Fruit fly (Drosophila melanogaster): ENCODE results near the gene PolD1.

PolD1 gene

dm6 chr3L:16014515-16014914, 26.9 kb upstream of the PolD1 start:
- TF ChIP-seq ey (GFP tag; optimal IDR thresholded peaks at IDR 0.05) (no peak), tai (GFP tag; optimal IDR thresholded peaks at IDR 0.05) (no peak), Hnf4 (GFP tag; optimal IDR thresholded peaks at IDR 0.05) (no peak), Dif (GFP tag; optimal IDR thresholded peaks at IDR 0.05; ENCODE audit: partially characterized antibody) (no peak), CG32264 (GFP tag; optimal IDR thresholded peaks at IDR 0.05) (no peak), h (GFP tag; optimal IDR thresholded peaks at IDR 0.05) (no peak)

DNA sequence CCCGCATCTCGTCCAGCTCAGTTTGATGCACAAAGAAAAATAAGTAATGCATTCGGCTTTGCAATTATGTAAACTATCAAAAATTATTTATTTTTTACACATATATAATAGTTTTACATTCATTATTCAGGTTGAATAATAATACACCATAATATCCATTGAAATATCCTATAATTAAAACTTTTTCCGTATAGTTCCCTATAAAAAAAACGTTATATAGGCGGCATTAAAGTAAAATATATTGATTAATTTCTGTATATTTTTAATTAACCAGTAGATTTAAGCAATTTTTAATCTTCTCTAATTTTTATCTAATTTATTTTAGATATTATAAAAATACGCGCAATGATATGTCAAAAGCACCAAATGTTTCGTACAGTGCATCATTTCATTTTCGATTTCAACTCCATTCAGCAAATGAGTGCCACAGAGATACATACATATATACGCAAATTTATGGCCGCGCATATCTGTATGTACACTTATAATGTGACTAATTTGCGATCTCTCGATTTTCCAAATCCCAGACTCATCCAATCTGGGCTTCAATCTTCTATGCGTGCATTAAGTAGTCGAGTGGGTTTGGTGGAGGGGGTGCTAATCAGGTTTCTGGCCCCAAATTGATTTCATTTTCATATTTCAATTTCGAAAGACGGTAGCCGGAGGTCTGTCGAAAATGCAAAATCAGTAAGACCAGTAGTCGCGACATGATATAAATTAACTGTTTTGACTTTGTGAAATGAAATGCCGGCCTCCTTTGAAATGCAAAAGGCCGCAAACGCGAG, 25.8 kb upstream of the PolD1 start:
- TF ChIP-seq HLH106 (tag; optimal IDR thresholded peaks at IDR 0.05) = peak; percentile 18
- peak; percentile 16 for TF ChIP-seq Dfd (GFP tag; optimal IDR thresholded peaks at IDR 0.05)
- TF ChIP-seq dsf (GFP tag; optimal IDR thresholded peaks at IDR 0.05; ENCODE audit: borderline replicate concordance) = no peak
- peak; percentile 11 for TF ChIP-seq Sp1 (GFP tag; optimal IDR thresholded peaks at IDR 0.05)
- TF ChIP-seq dl (GFP tag; optimal IDR thresholded peaks at IDR 0.05; ENCODE audit: insufficient read depth in 1 of 2, partially characterized antibody in 2 of 2) = no peak

DNA sequence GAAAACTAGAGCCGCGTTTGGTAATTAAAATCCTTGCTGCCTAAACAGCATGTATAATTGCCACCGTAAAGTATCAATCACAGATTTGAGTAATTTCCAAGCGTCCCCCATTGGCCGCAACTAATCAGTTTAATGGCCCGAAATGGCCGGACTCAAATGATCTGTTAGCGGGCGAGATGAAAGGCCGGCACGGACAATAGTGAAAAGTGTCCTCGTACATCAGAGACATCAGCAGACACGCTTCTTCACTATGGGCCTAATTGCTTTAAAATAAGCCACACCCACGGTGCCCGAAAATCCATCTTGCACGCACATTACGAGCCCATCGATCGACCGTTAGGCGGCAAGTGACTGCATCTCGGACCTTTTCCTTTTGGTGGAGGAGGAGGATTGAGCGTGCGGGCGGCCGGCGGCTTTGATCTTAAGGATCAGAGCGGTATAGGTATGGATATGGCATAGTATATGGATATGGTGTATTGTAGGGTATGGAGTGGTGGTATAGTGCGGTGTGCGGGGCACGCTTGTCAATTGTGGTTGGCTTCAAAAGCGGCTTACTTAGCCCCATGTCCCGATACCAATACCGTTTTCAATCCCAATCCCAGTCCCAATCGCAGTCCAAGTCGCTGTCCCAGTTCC, 24.8 kb upstream of the PolD1 start:
- TF ChIP-seq sage (GFP tag; optimal IDR thresholded peaks at IDR 0.05) (no peak), CG32264 (GFP tag; optimal IDR thresholded peaks at IDR 0.05) (no peak), Rel (GFP tag; optimal IDR thresholded peaks at IDR 0.05) (no peak), Rel (tag; optimal IDR thresholded peaks at IDR 0.05) (no peak), rgr (GFP tag; optimal IDR thresholded peaks at IDR 0.05) (no peak), Dfd (GFP tag; optimal IDR thresholded peaks at IDR 0.05) (no peak), CrebA (GFP tag; optimal IDR thresholded peaks at IDR 0.05; ENCODE audit: borderline replicate concordance) (no peak), dl (GFP tag; optimal IDR thresholded peaks at IDR 0.05; ENCODE audit: insufficient read depth in 1 of 2, partially characterized antibody in 2 of 2) (no peak), N (GFP tag; optimal IDR thresholded peaks at IDR 0.05) (no peak), Jra (GFP tag; optimal IDR thresholded peaks at IDR 0.05) (no peak), Abd-B (GFP tag; optimal IDR thresholded peaks at IDR 0.05) (no peak), foxo (GFP tag; optimal IDR thresholded peaks at IDR 0.05) (no peak), dsf (GFP tag; optimal IDR thresholded peaks at IDR 0.05; ENCODE audit: borderline replicate concordance) (no peak), Vsx2 (GFP tag; optimal IDR thresholded peaks at IDR 0.05; ENCODE audit: partially characterized antibody) (no peak), jim (GFP tag; optimal IDR thresholded peaks at IDR 0.05) (no peak), OdsH (GFP tag; optimal IDR thresholded peaks at IDR 0.05) (no peak), lola (GFP tag; optimal IDR thresholded peaks at IDR 0.05) (no peak), sv (GFP tag; optimal IDR thresholded peaks at IDR 0.05) (no peak), Hr78 (GFP tag; optimal IDR thresholded peaks at IDR 0.05) (no peak)

- TF ChIP-seq HLH106 (tag; optimal IDR thresholded peaks at IDR 0.05) = peak; percentile 25
- TF ChIP-seq foxo (GFP tag; optimal IDR thresholded peaks at IDR 0.05) = peak in 1 of 2 experiments; percentile 18
- no peak for TF ChIP-seq brk (GFP tag; optimal IDR thresholded peaks at IDR 0.05)
- TF ChIP-seq Hr83 (GFP tag; optimal IDR thresholded peaks at IDR 0.05; ENCODE audit: poor library complexity, severe bottlenecking) = peak; percentile 71
- peak; percentile 14 for TF ChIP-seq Dif (GFP tag; optimal IDR thresholded peaks at IDR 0.05; ENCODE audit: partially characterized antibody)
- no peak for TF ChIP-seq CG32264 (GFP tag; optimal IDR thresholded peaks at IDR 0.05)
- no peak for TF ChIP-seq usp (GFP tag; optimal IDR thresholded peaks at IDR 0.05)
- peak; percentile 6 for TF ChIP-seq Myc (optimal IDR thresholded peaks at IDR 0.05)
- TF ChIP-seq dl (GFP tag; optimal IDR thresholded peaks at IDR 0.05; ENCODE audit: insufficient read depth in 1 of 2, partially characterized antibody in 2 of 2) = no peak
- no peak for TF ChIP-seq tai (GFP tag; optimal IDR thresholded peaks at IDR 0.05)
- no peak for TF ChIP-seq CrebA (GFP tag; optimal IDR thresholded peaks at IDR 0.05; ENCODE audit: borderline replicate concordance)
- peak; percentile 85 for TF ChIP-seq Dfd (GFP tag; optimal IDR thresholded peaks at IDR 0.05)
- no peak for TF ChIP-seq OdsH (GFP tag; optimal IDR thresholded peaks at IDR 0.05)
- TF ChIP-seq Hr78 (GFP tag; optimal IDR thresholded peaks at IDR 0.05) = no peak
- no peak for TF ChIP-seq sage (GFP tag; optimal IDR thresholded peaks at IDR 0.05)
- TF ChIP-seq jim (GFP tag; optimal IDR thresholded peaks at IDR 0.05) = no peak
- TF ChIP-seq GATAd (GFP tag; optimal IDR thresholded peaks at IDR 0.05) = no peak
- peak; percentile 34 for TF ChIP-seq fru (GFP tag; optimal IDR thresholded peaks at IDR 0.05)
- TF ChIP-seq dmrt93B (GFP tag; optimal IDR thresholded peaks at IDR 0.05) = no peak
- TF ChIP-seq h (GFP tag; optimal IDR thresholded peaks at IDR 0.05) = peak; percentile 14
- no peak for TF ChIP-seq Hnf4 (GFP tag; optimal IDR thresholded peaks at IDR 0.05)
- TF ChIP-seq Rel (GFP tag; optimal IDR thresholded peaks at IDR 0.05) = no peak
- peak; percentile 56 for TF ChIP-seq Rel (tag; optimal IDR thresholded peaks at IDR 0.05)
- no peak for TF ChIP-seq pan (optimal IDR thresholded peaks at IDR 0.05)
- TF ChIP-seq Mio (GFP tag; optimal IDR thresholded peaks at IDR 0.05) = no peak
- no peak for TF ChIP-seq Vsx2 (GFP tag; optimal IDR thresholded peaks at IDR 0.05; ENCODE audit: partially characterized antibody)
- no peak for TF ChIP-seq br (GFP tag; optimal IDR thresholded peaks at IDR 0.05)
- peak; percentile 88 for TF ChIP-seq woc (GFP tag; optimal IDR thresholded peaks at IDR 0.05)
- peak; percentile 43 for TF ChIP-seq Sp1 (GFP tag; optimal IDR thresholded peaks at IDR 0.05)
- no peak for TF ChIP-seq ey (GFP tag; optimal IDR thresholded peaks at IDR 0.05)
- TF ChIP-seq lola (GFP tag; optimal IDR thresholded peaks at IDR 0.05) = no peak
- TF ChIP-seq Jra (GFP tag; optimal IDR thresholded peaks at IDR 0.05) = no peak
Measured at dm6 chr3L:16011319-16012210, 23.9 kb upstream of the PolD1 start, which contains the start of gene mib1. Gene mib1 (minus strand): TSS chr3L:16011812.

Data from whole organism, wandering third instar larva.